Worm (Caenorhabditis elegans): ENCODE data around the gene ubc-17.

Gene ubc-17

DNA sequence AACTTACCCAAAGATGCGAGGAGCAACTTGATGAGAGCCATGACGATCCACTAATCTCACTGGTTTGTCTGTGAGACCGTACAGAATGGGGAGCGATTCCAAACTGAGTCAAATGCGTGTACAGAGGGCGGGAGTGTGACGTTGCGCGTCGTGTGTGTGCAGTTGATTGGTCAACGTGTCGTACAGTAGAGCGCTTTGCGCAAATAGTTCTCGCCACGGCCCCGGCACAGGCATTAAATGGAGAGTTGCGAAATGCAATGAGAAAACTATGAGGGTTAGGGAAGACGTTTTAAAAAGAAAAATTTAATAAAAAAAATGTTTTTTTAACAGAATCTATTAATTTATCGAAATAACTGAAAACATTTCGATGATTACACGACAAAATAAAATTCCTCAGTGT is 18.0 kb downstream of the ubc-17 start, which contains the start of gene pdi-6 (continued):
- TF ChIP-seq zag-1 (tag; optimal IDR thresholded peaks at IDR 0.05), result peak; percentile 54
- peak; percentile 44 for TF ChIP-seq nhr-77 (tag; optimal IDR thresholded peaks at IDR 0.05)
- peak; percentile 90 for TF ChIP-seq nhr-25 (tag; optimal IDR thresholded peaks at IDR 0.05)
- TF ChIP-seq fos-1 (tag; optimal IDR thresholded peaks at IDR 0.05), result peak; percentile 93
- no peak for TF ChIP-seq mbf-1 (tag; optimal IDR thresholded peaks at IDR 0.05)
- TF ChIP-seq mab-5 (tag; optimal IDR thresholded peaks at IDR 0.05), result peak; percentile 75
- peak; percentile 58 for TF ChIP-seq ztf-4 (tag; optimal IDR thresholded peaks at IDR 0.05)
- TF ChIP-seq F13H6.1 (tag; optimal IDR thresholded peaks at IDR 0.05), result peak; percentile 90
- no peak for TF ChIP-seq elt-1 (tag; optimal IDR thresholded peaks at IDR 0.05)
- no peak for TF ChIP-seq lin-39 (tag; optimal IDR thresholded peaks at IDR 0.05)
- TF ChIP-seq C34F6.9 (tag; optimal IDR thresholded peaks at IDR 0.05), result peak; percentile 88
- TF ChIP-seq unc-62 (GFP tag; optimal IDR thresholded peaks at IDR 0.05), result no peak
- peak; percentile 78 to 92 for TF ChIP-seq lsy-2 (tag; optimal IDR thresholded peaks at IDR 0.05)
- TF ChIP-seq crh-2 (tag; optimal IDR thresholded peaks at IDR 0.05), result peak; percentile 99
- TF ChIP-seq alr-1 (tag; optimal IDR thresholded peaks at IDR 0.05), result no peak
- peak; percentile 2 for TF ChIP-seq R02D3.7 (tag; optimal IDR thresholded peaks at IDR 0.05)
- no peak for TF ChIP-seq ama-1 (optimal IDR thresholded peaks at IDR 0.05)
- peak; percentile 24 to 78 for TF ChIP-seq mdl-1 (tag; optimal IDR thresholded peaks at IDR 0.05)
- TF ChIP-seq peb-1 (tag; optimal IDR thresholded peaks at IDR 0.05), result no peak
- TF ChIP-seq unc-55 (GFP tag; optimal IDR thresholded peaks at IDR 0.05), result peak; percentile 91
- peak; percentile 93 for TF ChIP-seq lin-13 (GFP tag; optimal IDR thresholded peaks at IDR 0.05)
- no peak for TF ChIP-seq aly-2 (tag; optimal IDR thresholded peaks at IDR 0.05)
- no peak for TF ChIP-seq ztf-1 (GFP tag; conservative IDR thresholded peaks at IDR 0.05)
- TF ChIP-seq sem-4 (tag; optimal IDR thresholded peaks at IDR 0.05), result peak; percentile 79
- TF ChIP-seq nhr-237 (tag; optimal IDR thresholded peaks at IDR 0.05), result no peak
- peak; percentile 66 for TF ChIP-seq nhr-6 (tag; optimal IDR thresholded peaks at IDR 0.05)

DNA sequence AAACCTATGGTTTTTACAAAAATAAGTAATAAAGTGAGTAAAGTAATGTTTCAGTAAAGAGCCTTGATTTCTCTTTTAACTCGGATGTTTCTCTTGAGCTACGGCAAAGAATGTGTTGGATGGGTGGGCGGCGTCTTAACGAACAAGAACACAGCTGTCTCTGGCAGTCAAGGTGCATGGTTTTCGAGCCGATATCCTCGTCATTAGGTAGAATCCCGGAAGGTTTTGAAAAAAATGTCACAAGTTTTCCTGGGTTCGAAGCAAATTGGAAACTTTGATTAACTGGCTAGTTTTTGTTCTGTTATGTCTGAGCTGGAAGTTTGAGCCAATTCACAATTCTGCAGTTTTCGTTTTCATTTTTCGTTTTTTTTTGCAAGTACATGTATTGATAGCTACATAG is 24.9 kb downstream of the ubc-17 start, which contains the start of gene B0403.6:
TSS of gene B0403.6 (minus strand) at position 101 of the 400 bp plus-strand sequence.
- TF ChIP-seq egl-27 (tag; optimal IDR thresholded peaks at IDR 0.05), result no peak
- TF ChIP-seq ztf-11 (tag; optimal IDR thresholded peaks at IDR 0.05), result no peak
- TF ChIP-seq F13H6.1 (tag; optimal IDR thresholded peaks at IDR 0.05), result no peak
- TF ChIP-seq dmd-4 (tag; optimal IDR thresholded peaks at IDR 0.05), result no peak
- TF ChIP-seq aly-2 (tag; optimal IDR thresholded peaks at IDR 0.05), result no peak
- TF ChIP-seq lin-13 (GFP tag; optimal IDR thresholded peaks at IDR 0.05), result no peak
- no peak for TF ChIP-seq Y55F3AM.14 (GFP tag; optimal IDR thresholded peaks at IDR 0.05)
- TF ChIP-seq mbf-1 (tag; optimal IDR thresholded peaks at IDR 0.05), result no peak
- TF ChIP-seq nhr-12 (tag; optimal IDR thresholded peaks at IDR 0.05), result no peak
- no peak for TF ChIP-seq sem-4 (tag; optimal IDR thresholded peaks at IDR 0.05)
- no peak for TF ChIP-seq ceh-82 (tag; optimal IDR thresholded peaks at IDR 0.05)
- no peak for TF ChIP-seq snpc-4 (tag; optimal IDR thresholded peaks at IDR 0.05)
- TF ChIP-seq mdl-1 (tag; optimal IDR thresholded peaks at IDR 0.05), result no peak
- no peak for TF ChIP-seq nhr-25 (tag; optimal IDR thresholded peaks at IDR 0.05)
- TF ChIP-seq lsy-2 (tag; optimal IDR thresholded peaks at IDR 0.05), result no peak
- no peak for TF ChIP-seq C34F6.9 (tag; optimal IDR thresholded peaks at IDR 0.05)
- no peak for TF ChIP-seq peb-1 (tag; optimal IDR thresholded peaks at IDR 0.05)
- no peak for TF ChIP-seq ama-1 (optimal IDR thresholded peaks at IDR 0.05)
- TF ChIP-seq nhr-21 (tag; optimal IDR thresholded peaks at IDR 0.05), result no peak
- TF ChIP-seq sma-9 (GFP tag; optimal IDR thresholded peaks at IDR 0.05), result no peak
- TF ChIP-seq sma-9 (tag; optimal IDR thresholded peaks at IDR 0.05), result no peak

DNA sequence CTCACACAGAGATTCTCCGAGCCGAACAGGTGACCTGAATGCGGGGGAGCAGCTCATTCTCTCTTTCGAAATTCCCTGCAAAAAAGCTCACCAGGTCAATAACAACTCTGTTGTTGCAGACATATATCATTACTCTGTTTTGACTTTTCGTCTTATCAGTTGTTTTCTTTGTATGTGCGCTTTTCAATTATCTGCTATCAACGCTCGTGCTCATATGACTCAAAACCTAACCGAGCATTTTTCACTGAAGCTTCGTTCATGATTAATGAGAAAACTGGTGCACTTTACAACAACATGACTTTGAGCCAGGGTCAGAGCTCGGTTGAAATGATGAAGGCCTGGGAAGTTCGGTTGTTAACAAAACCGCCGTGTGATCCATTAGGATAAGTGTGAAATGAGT is 26.1 kb downstream of the ubc-17 start:
- peak; percentile 60 for TF ChIP-seq nhr-129 (tag; optimal IDR thresholded peaks at IDR 0.05)
- no peak for TF ChIP-seq dmd-4 (tag; optimal IDR thresholded peaks at IDR 0.05)
- TF ChIP-seq ztf-11 (tag; optimal IDR thresholded peaks at IDR 0.05), result no peak
- TF ChIP-seq lin-13 (GFP tag; optimal IDR thresholded peaks at IDR 0.05), result no peak
- no peak for TF ChIP-seq nhr-11 (tag; optimal IDR thresholded peaks at IDR 0.05)
- TF ChIP-seq ceh-16 (tag; optimal IDR thresholded peaks at IDR 0.05), result no peak
- peak; percentile 26 for TF ChIP-seq C34F6.9 (tag; optimal IDR thresholded peaks at IDR 0.05)
- TF ChIP-seq nhr-237 (tag; optimal IDR thresholded peaks at IDR 0.05), result no peak
- TF ChIP-seq sem-4 (tag; optimal IDR thresholded peaks at IDR 0.05), result no peak
- no peak for TF ChIP-seq aly-2 (tag; optimal IDR thresholded peaks at IDR 0.05)

DNA sequence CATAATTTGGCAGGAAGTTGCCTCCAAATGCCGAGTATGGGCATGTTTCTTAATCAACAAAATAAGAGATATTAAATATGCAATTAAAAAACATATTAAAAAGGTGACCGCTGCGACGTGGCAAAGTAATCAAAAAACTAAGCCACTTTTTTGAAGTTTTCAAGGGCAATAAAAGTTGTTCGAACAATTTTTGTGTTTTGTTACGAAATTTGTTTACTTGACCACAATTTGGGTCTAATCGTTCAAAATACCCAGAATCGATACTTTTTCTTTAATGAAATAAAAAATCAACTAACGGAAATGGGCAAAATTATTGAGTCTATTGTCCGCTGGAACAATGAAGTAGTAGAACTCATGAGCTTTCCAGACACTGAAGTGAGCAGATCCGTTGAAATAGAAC is 34.7 kb downstream of the ubc-17 start, which contains the start of gene Y1B5A.1:
TSS of gene Y1B5A.1 (plus strand) at position 301 of the 400 bp plus-strand sequence.
- TF ChIP-seq ama-1 (optimal IDR thresholded peaks at IDR 0.05) (no peak), nhr-25 (tag; optimal IDR thresholded peaks at IDR 0.05) (no peak), nhr-23 (tag; optimal IDR thresholded peaks at IDR 0.05) (no peak), nhr-77 (tag; optimal IDR thresholded peaks at IDR 0.05) (no peak), mbf-1 (tag; optimal IDR thresholded peaks at IDR 0.05) (no peak), nhr-129 (tag; optimal IDR thresholded peaks at IDR 0.05) (no peak), egl-27 (tag; optimal IDR thresholded peaks at IDR 0.05) (no peak), ztf-1 (GFP tag; conservative IDR thresholded peaks at IDR 0.05) (no peak), gmeb-1 (tag; optimal IDR thresholded peaks at IDR 0.05) (no peak), unc-39 (tag; optimal IDR thresholded peaks at IDR 0.05) (no peak), sem-4 (tag; optimal IDR thresholded peaks at IDR 0.05) (no peak), R02D3.7 (tag; optimal IDR thresholded peaks at IDR 0.05) (no peak), ZK546.5 (tag; optimal IDR thresholded peaks at IDR 0.05) (no peak), sma-9 (GFP tag; optimal IDR thresholded peaks at IDR 0.05) (no peak), sma-9 (tag; optimal IDR thresholded peaks at IDR 0.05) (no peak), nhr-10 (tag; optimal IDR thresholded peaks at IDR 0.05) (no peak), nhr-21 (tag; optimal IDR thresholded peaks at IDR 0.05) (no peak), mdl-1 (tag; optimal IDR thresholded peaks at IDR 0.05) (no peak), dmd-4 (tag; optimal IDR thresholded peaks at IDR 0.05) (no peak), alr-1 (tag; optimal IDR thresholded peaks at IDR 0.05) (no peak), aly-2 (tag; optimal IDR thresholded peaks at IDR 0.05) (no peak)

Data from whole organism, L2 larva.